Worm (Caenorhabditis elegans): ENCODE measurements around the gene F34D10.4.

ce11 chrIII:3764043-3764442 is 27.6 kb downstream of the F34D10.4 start:
- TF ChIP-seq pag-3 (tag; optimal IDR thresholded peaks at IDR 0.05; ENCODE audit: borderline replicate concordance): no peak
- no peak for TF ChIP-seq lin-11 (tag; optimal IDR thresholded peaks at IDR 0.05)
- no peak for TF ChIP-seq K09A11.1 (tag; optimal IDR thresholded peaks at IDR 0.05; ENCODE audit: insufficient read depth)
- TF ChIP-seq odd-2 (tag; optimal IDR thresholded peaks at IDR 0.05): no peak
- TF ChIP-seq unc-55 (GFP tag; optimal IDR thresholded peaks at IDR 0.05): no peak
- TF ChIP-seq elt-2 (tag; optimal IDR thresholded peaks at IDR 0.05): peak; percentile 26
- no peak for TF ChIP-seq ceh-45 (GFP tag; IDR thresholded peaks at IDR 0.05)
- TF ChIP-seq ceh-9 (tag; optimal IDR thresholded peaks at IDR 0.05): no peak
- TF ChIP-seq pqm-1 (tag; optimal IDR thresholded peaks at IDR 0.05): no peak
- no peak for TF ChIP-seq C38D4.7 (GFP tag; optimal IDR thresholded peaks at IDR 0.05)
- no peak for TF ChIP-seq ama-1 (optimal IDR thresholded peaks at IDR 0.05)

All from whole organism, late embryonic.